Worm (Caenorhabditis elegans): ENCODE data around the gene atic-1.

atic-1 gene

ce11 chrIV:7881726-7882125 is at the start of gene atic-1:
atic-1 (plus strand) TSS chrIV:7882026.
- TF ChIP-seq F13H6.1 (tag; optimal IDR thresholded peaks at IDR 0.05) (no peak), nfya-1 (tag; optimal IDR thresholded peaks at IDR 0.05) (no peak), hlh-13 (GFP tag; optimal IDR thresholded peaks at IDR 0.05) (no peak), hlh-15 (tag; optimal IDR thresholded peaks at IDR 0.05) (no peak), ceh-18 (tag; optimal IDR thresholded peaks at IDR 0.05) (no peak), ceh-14 (tag; optimal IDR thresholded peaks at IDR 0.05) (no peak), fkh-6 (tag; optimal IDR thresholded peaks at IDR 0.05) (no peak), unc-86 (tag; optimal IDR thresholded peaks at IDR 0.05) (no peak), eyg-1 (tag; optimal IDR thresholded peaks at IDR 0.05) (no peak)

ce11 chrIV:7834625-7835228 is 47.1 kb upstream of the atic-1 start, which contains the start of gene erp-44.2:
erp-44.2 (minus strand) TSS chrIV:7834675.
- TF ChIP-seq odd-2 (tag; optimal IDR thresholded peaks at IDR 0.05) (no peak), mec-3 (tag; optimal IDR thresholded peaks at IDR 0.05; ENCODE audit: borderline replicate concordance) (no peak), nhr-232 (tag; optimal IDR thresholded peaks at IDR 0.05) (no peak), unc-42 (tag; optimal IDR thresholded peaks at IDR 0.05) (no peak), rnt-1 (tag; optimal IDR thresholded peaks at IDR 0.05) (no peak), ceh-48 (tag; optimal IDR thresholded peaks at IDR 0.05) (no peak), dve-1 (tag; optimal IDR thresholded peaks at IDR 0.05) (no peak), sdc-2 (tag; optimal IDR thresholded peaks at IDR 0.05) (no peak)

ce11 chrIV:7836030-7836429 is 45.8 kb upstream of the atic-1 start:
- TF ChIP-seq ref-2 (tag; optimal IDR thresholded peaks at IDR 0.05) (no peak), ceh-48 (tag; optimal IDR thresholded peaks at IDR 0.05) (no peak), eyg-1 (tag; optimal IDR thresholded peaks at IDR 0.05) (no peak), ceh-45 (GFP tag; IDR thresholded peaks at IDR 0.05) (no peak), K09A11.1 (tag; optimal IDR thresholded peaks at IDR 0.05; ENCODE audit: insufficient read depth) (no peak), ceh-30 (tag; optimal IDR thresholded peaks at IDR 0.05) (no peak), ceh-34 (tag; optimal IDR thresholded peaks at IDR 0.05) (no peak), ceh-14 (tag; optimal IDR thresholded peaks at IDR 0.05) (no peak), hlh-30 (tag; optimal IDR thresholded peaks at IDR 0.05; ENCODE audit: insufficient read depth) (no peak), sox-4 (tag; optimal IDR thresholded peaks at IDR 0.05) (no peak), ceh-31 (tag; optimal IDR thresholded peaks at IDR 0.05) (no peak), ztf-16 (tag; optimal IDR thresholded peaks at IDR 0.05) (no peak), nhr-232 (tag; optimal IDR thresholded peaks at IDR 0.05) (no peak)

ce11 chrIV:7836491-7836890 is 45.3 kb upstream of the atic-1 start:
- TF ChIP-seq hlh-15 (tag; optimal IDR thresholded peaks at IDR 0.05) (no peak), ceh-6 (GFP tag; optimal IDR thresholded peaks at IDR 0.05) (no peak), unc-55 (GFP tag; optimal IDR thresholded peaks at IDR 0.05) (no peak), K02D7.2 (tag; optimal IDR thresholded peaks at IDR 0.05) (no peak), gmeb-2 (tag; optimal IDR thresholded peaks at IDR 0.05) (no peak), ceh-31 (tag; optimal IDR thresholded peaks at IDR 0.05) (no peak), hlh-8 (tag; optimal IDR thresholded peaks at IDR 0.05) (no peak), ref-2 (tag; optimal IDR thresholded peaks at IDR 0.05) (no peak), Y22D7AL.16 (tag; optimal IDR thresholded peaks at IDR 0.05) (no peak), pqm-1 (tag; optimal IDR thresholded peaks at IDR 0.05) (no peak), nhr-11 (tag; optimal IDR thresholded peaks at IDR 0.05) (no peak), pax-1 (tag; optimal IDR thresholded peaks at IDR 0.05) (no peak), zip-5 (tag; optimal IDR thresholded peaks at IDR 0.05) (no peak), lim-6 (tag; optimal IDR thresholded peaks at IDR 0.05) (no peak), eyg-1 (tag; optimal IDR thresholded peaks at IDR 0.05) (no peak), che-1 (tag; optimal IDR thresholded peaks at IDR 0.05) (no peak), sdc-2 (tag; optimal IDR thresholded peaks at IDR 0.05) (no peak)
